Worm (Caenorhabditis elegans) whole organism, L2 larva: Measurements from ENCODE around the gene C26F1.3.

Experiments
- C34F6.9 ChIP-seq: fragments of 150-350 bp; optimal IDR thresholded peaks from 2 replicates; lab custom pipeline; 2014; ENCODE audit warnings: missing biosample characterization, missing genetic modification characterization
- F13H6.1 ChIP-seq: sonication (generic microtip); optimal IDR thresholded peaks from 2 replicates; lab custom pipeline; 2016; ENCODE audit warnings: missing genetic modification characterization, missing compliant biosample characterization
- R02D3.7 ChIP-seq: fragments of 150-350 bp; optimal IDR thresholded peaks from 2 replicates; lab custom pipeline; 2014; ENCODE audit warnings: missing biosample characterization, missing genetic modification characterization
- ZK546.5 ChIP-seq: sonication (generic microtip); optimal IDR thresholded peaks from 2 replicates; lab custom pipeline; 2017; ENCODE audit warnings: missing biosample characterization, missing genetic modification characterization
- alr-1 ChIP-seq: fragments of 150-350 bp; optimal IDR thresholded peaks from 2 replicates; lab custom pipeline; 2014; ENCODE audit warnings: missing biosample characterization, missing genetic modification characterization
- aly-2 ChIP-seq: fragments of 150-350 bp; optimal IDR thresholded peaks from 2 replicates; lab custom pipeline; 2014; ENCODE audit warnings: missing biosample characterization, missing genetic modification characterization
- ama-1 ChIP-seq: fragments of 150-350 bp; optimal IDR thresholded peaks from 2 replicates; lab custom pipeline; 2018; ENCODE audit warnings: inconsistent platforms
- blmp-1 ChIP-seq: sonication (generic microtip); optimal IDR thresholded peaks from 2 replicates; lab custom pipeline; 2017; ENCODE audit warnings: missing genetic modification characterization, mild to moderate bottlenecking, missing compliant biosample characterization, antibody characterized with exemption, moderate library complexity; ENCODE audit not compliant: insufficient read depth
- ceh-16 ChIP-seq: fragments of 150-350 bp; optimal IDR thresholded peaks from 2 replicates; lab custom pipeline; 2014; ENCODE audit warnings: missing biosample characterization, missing genetic modification characterization
- ceh-82 ChIP-seq: fragments of 150-350 bp; optimal IDR thresholded peaks from 2 replicates; lab custom pipeline; 2014; ENCODE audit warnings: missing biosample characterization, missing genetic modification characterization
- crh-2 ChIP-seq: sonication (generic microtip); optimal IDR thresholded peaks from 2 replicates; lab custom pipeline; 2017; ENCODE audit warnings: missing biosample characterization, missing genetic modification characterization
- egl-27 ChIP-seq: sonication (generic microtip); optimal IDR thresholded peaks from 3 replicates; lab custom pipeline; 2017; ENCODE audit warnings: missing biosample characterization, missing genetic modification reagents, missing genetic modification characterization
- elt-1 ChIP-seq: fragments of 150-350 bp; optimal IDR thresholded peaks from 2 replicates; lab custom pipeline; 2014; ENCODE audit warnings: missing biosample characterization, missing genetic modification characterization
- fos-1 ChIP-seq: fragments of 150-350 bp; optimal IDR thresholded peaks from 2 replicates; lab custom pipeline; 2014; ENCODE audit warnings: missing biosample characterization, missing genetic modification characterization
- gmeb-1 ChIP-seq: fragments of 150-350 bp; optimal IDR thresholded peaks from 2 replicates; lab custom pipeline; 2014; ENCODE audit warnings: missing biosample characterization, missing genetic modification characterization
- lin-11 ChIP-seq: fragments of 150-350 bp; sonication (generic microtip); optimal IDR thresholded peaks from 2 replicates; lab custom pipeline; 2014; ENCODE audit warnings: missing biosample characterization, missing genetic modification characterization, inconsistent platforms, mixed read lengths
- lin-13 ChIP-seq: fragments of 150-350 bp; optimal IDR thresholded peaks from 2 replicates; lab custom pipeline; 2014; ENCODE audit warnings: missing biosample characterization, missing genetic modification reagents, missing genetic modification characterization
- lin-39 ChIP-seq: fragments of 150-350 bp; optimal IDR thresholded peaks from 2 replicates; lab custom pipeline; 2014; ENCODE audit warnings: missing biosample characterization, missing genetic modification reagents, missing genetic modification characterization
- lsy-2 ChIP-seq, 2 experiments: fragments of 150-350 bp in 1 of 2; sonication (generic microtip) in 1 of 2; optimal IDR thresholded peaks; 2 replicates each; lab custom pipeline; 2014 to 2017; ENCODE audit warnings: missing biosample characterization in 2 of 2, missing genetic modification characterization in 2 of 2
- mab-5 ChIP-seq: fragments of 150-350 bp; optimal IDR thresholded peaks from 2 replicates; lab custom pipeline; 2014; ENCODE audit warnings: missing biosample characterization, missing genetic modification characterization
- nhr-10 ChIP-seq: sonication (generic microtip); optimal IDR thresholded peaks from 2 replicates; lab custom pipeline; 2017; ENCODE audit warnings: missing biosample characterization, missing genetic modification characterization
- nhr-11 ChIP-seq: fragments of 150-350 bp; optimal IDR thresholded peaks from 2 replicates; lab custom pipeline; 2014; ENCODE audit warnings: missing biosample characterization, missing genetic modification characterization
- nhr-129 ChIP-seq: fragments of 150-350 bp; optimal IDR thresholded peaks from 2 replicates; lab custom pipeline; 2014; ENCODE audit warnings: missing biosample characterization, missing genetic modification characterization
- nhr-21 ChIP-seq: fragments of 150-350 bp; optimal IDR thresholded peaks from 2 replicates; lab custom pipeline; 2014; ENCODE audit warnings: missing biosample characterization, missing genetic modification characterization
- nhr-23 ChIP-seq: fragments of 150-350 bp; optimal IDR thresholded peaks from 2 replicates; lab custom pipeline; 2014; ENCODE audit warnings: missing biosample characterization, missing genetic modification reagents, missing genetic modification characterization
- nhr-237 ChIP-seq: fragments of 150-350 bp; optimal IDR thresholded peaks from 2 replicates; lab custom pipeline; 2014; ENCODE audit warnings: missing biosample characterization, missing genetic modification characterization
- nhr-25 ChIP-seq: fragments of 150-350 bp; sonication (generic microtip); optimal IDR thresholded peaks from 3 replicates; lab custom pipeline; 2014; ENCODE audit warnings: missing biosample characterization, missing genetic modification characterization
- sma-3 ChIP-seq: sonication (generic microtip); optimal IDR thresholded peaks from 2 replicates; lab custom pipeline; 2016; ENCODE audit warnings: missing genetic modification reagents, missing genetic modification characterization, missing compliant biosample characterization
- sma-9 ChIP-seq, 2 experiments: fragments of 150-350 bp in 1 of 2; sonication (generic microtip) in 1 of 2; optimal IDR thresholded peaks; 2 replicates each; lab custom pipeline; 2014 to 2016; ENCODE audit warnings: missing genetic modification characterization in 2 of 2, mild to moderate bottlenecking in 1 of 2, missing biosample characterization in 1 of 2, missing compliant biosample characterization in 1 of 2, missing genetic modification reagents in 1 of 2, moderate library complexity in 1 of 2
- snpc-4 ChIP-seq: fragments of 150-350 bp; optimal IDR thresholded peaks from 2 replicates; lab custom pipeline; 2014; ENCODE audit warnings: missing biosample characterization, missing genetic modification characterization
- unc-55 ChIP-seq: fragments of 150-350 bp; sonication (generic microtip); optimal IDR thresholded peaks from 3 replicates; lab custom pipeline; 2014; ENCODE audit warnings: missing biosample characterization, missing genetic modification reagents, missing genetic modification characterization
- unc-62 ChIP-seq: fragments of 150-350 bp; optimal IDR thresholded peaks from 2 replicates; lab custom pipeline; 2014; ENCODE audit warnings: missing biosample characterization, missing genetic modification reagents, missing genetic modification characterization
- zag-1 ChIP-seq: fragments of 150-350 bp; optimal IDR thresholded peaks from 2 replicates; lab custom pipeline; 2014; ENCODE audit warnings: missing biosample characterization, missing genetic modification characterization
- ztf-1 ChIP-seq: fragments of 200-800 bp; sonication (Bioruptor generic); conservative IDR thresholded peaks from 2 replicates; pipeline ENCODE4 v1.3.6; 2022; ENCODE audit warnings: missing genetic modification characterization, missing compliant biosample characterization

The C26F1.3 gene

ce11 chrV:7774143-7774595 is 2.9 kb upstream of the C26F1.3 start, which contains the start of gene grl-10:
grl-10 (plus strand) TSS chrV:7774545.
- TF ChIP-seq ama-1 (lab: Kevin White, UChicago) (no peak), nhr-21 (tag; lab: Kevin White, UChicago) (peak; percentile 78), gmeb-1 (no peak)

DNA sequence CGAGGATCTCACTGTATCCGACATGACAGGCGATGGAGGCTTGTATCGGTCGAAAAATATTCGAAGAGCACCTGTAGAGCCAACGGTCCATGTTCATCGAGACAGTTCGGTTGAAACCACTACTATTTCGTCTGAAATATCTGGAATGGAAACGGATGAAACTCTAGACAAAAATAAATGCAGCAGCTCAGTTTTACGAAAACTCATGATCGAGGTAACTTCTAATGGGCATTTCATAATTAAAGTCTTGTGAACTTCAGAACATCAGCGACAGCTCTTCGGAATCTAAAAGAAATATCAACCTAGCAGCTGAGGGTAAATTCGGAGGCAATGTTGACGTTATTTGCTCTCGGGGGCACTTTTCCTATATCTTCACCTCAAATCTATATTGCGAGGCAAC is 1.9 kb upstream of the C26F1.3 start:
- TF ChIP-seq nhr-10 (tag; lab: Kevin White, UChicago) (no peak), lsy-2 (tag; optimal IDR thresholded peaks at IDR 0.05; lab: Kevin White, UChicago) (no peak), R02D3.7 (tag; lab: Kevin White, UChicago) (no peak)

DNA sequence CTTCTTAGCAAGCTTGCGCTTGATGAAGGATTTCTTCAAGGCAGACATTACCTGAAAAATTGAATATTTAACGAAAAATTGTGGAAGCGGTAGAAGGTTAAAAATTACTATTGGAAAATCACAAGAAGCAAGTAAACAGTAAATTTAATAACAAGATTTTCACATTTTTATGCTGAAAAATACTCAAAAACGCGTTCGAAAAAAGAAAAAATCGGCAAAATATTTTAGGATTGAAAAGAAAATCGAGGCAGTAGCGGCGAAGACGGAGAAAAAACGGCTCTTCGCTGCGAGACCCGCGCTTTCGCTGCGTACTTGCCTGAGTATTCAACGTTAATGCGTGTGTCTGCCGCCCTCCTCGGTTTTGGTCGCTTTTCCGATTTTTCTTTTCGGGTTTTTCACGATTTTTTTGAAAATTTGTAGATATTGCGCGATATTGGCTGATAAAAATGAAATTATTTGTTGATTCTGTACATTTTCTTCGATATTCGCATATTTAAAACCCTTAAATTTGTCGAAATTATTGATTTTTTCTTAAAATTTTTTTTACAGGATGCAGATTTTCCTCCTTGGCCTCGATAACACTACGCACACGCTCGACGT is 971 bp upstream of the C26F1.3 start, which contains the start of the genes rpl-39 and rps-30:
Gene rpl-39, minus strand, starts transcription at position 51 of the 600 bp plus-strand sequence.
Gene rps-30, plus strand, starts transcription at position 550 of the 600 bp plus-strand sequence.
- TF ChIP-seq ceh-82, result peak; percentile 56
- TF ChIP-seq nhr-21 (tag; lab: Kevin White, UChicago), result peak; percentile 73
- no peak for TF ChIP-seq nhr-11 (tag; lab: Kevin White, UChicago)
- peak; percentile 87 for TF ChIP-seq C34F6.9
- no peak for TF ChIP-seq nhr-237 (tag; lab: Kevin White, UChicago)
- TF ChIP-seq unc-62 (GFP tag; lab: Kevin White, UChicago), result no peak
- peak; percentile 86 for TF ChIP-seq ceh-16 (tag; lab: Kevin White, UChicago)
- TF ChIP-seq sma-3 (GFP tag; lab: Kevin White, UChicago), result peak; percentile 69
- TF ChIP-seq mab-5 (tag; lab: Kevin White, UChicago), result peak; percentile 69
- TF ChIP-seq sma-9 (GFP tag; optimal IDR thresholded peaks at IDR 0.05; lab: Kevin White, UChicago), result peak; percentile 80
- no peak for TF ChIP-seq sma-9 (tag; optimal IDR thresholded peaks at IDR 0.05; lab: Kevin White, UChicago)
- TF ChIP-seq nhr-23 (tag; lab: Kevin White, UChicago), result no peak
- peak; percentile 50 for TF ChIP-seq zag-1 (tag; lab: Kevin White, UChicago)
- TF ChIP-seq nhr-129 (tag; lab: Kevin White, UChicago), result peak; percentile 88
- TF ChIP-seq alr-1, result no peak
- TF ChIP-seq egl-27 (tag; lab: Kevin White, UChicago), result peak; percentile 47
- TF ChIP-seq unc-55 (GFP tag; lab: Kevin White, UChicago), result peak; percentile 98
- TF ChIP-seq elt-1, result no peak
- peak; percentile 59 for TF ChIP-seq R02D3.7 (tag; lab: Kevin White, UChicago)
- TF ChIP-seq lin-13 (GFP tag; lab: Kevin White, UChicago), result peak; percentile 78
- TF ChIP-seq snpc-4 (tag; lab: Kevin White, UChicago), result peak; percentile 42
- peak; percentile 78 for TF ChIP-seq nhr-25 (tag; lab: Kevin White, UChicago)
- peak; percentile 83 for TF ChIP-seq crh-2 (tag; lab: Kevin White, UChicago)
- peak; percentile 81 for TF ChIP-seq lin-11 (tag; lab: Kevin White, UChicago)
- TF ChIP-seq ZK546.5 (tag; lab: Kevin White, UChicago), result peak; percentile 48
- TF ChIP-seq aly-2, result no peak
- TF ChIP-seq fos-1 (tag; lab: Kevin White, UChicago), result peak; percentile 73
- peak; percentile 84 for TF ChIP-seq gmeb-1
- TF ChIP-seq F13H6.1 (tag; lab: Kevin White, UChicago), result peak; percentile 75
- peak; percentile 66 for TF ChIP-seq blmp-1
- peak; percentile 68 to 92 for TF ChIP-seq lsy-2 (tag; optimal IDR thresholded peaks at IDR 0.05; lab: Kevin White, UChicago)

DNA sequence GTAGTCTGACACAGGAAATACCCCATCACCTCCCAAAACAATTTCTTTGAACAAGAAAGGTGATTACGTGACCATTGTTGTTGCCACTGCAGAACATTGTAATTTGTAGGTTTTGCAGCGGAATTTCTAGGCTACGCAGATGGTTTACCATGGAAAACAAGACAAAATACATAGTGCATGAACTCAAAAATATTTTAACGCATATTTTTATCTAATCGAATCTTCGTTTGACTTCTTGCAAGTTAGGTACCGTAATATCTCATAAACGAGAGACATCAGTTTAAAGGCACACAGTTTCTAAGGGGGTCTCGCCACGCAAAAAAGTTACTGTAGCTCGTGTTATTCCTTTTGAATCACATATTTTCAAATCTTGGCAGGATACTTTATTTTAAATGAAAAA is 1.9 kb downstream of the C26F1.3 start:
- TF ChIP-seq sma-9 (GFP tag; optimal IDR thresholded peaks at IDR 0.05; lab: Kevin White, UChicago) (no peak), sma-9 (tag; optimal IDR thresholded peaks at IDR 0.05; lab: Kevin White, UChicago) (no peak), F13H6.1 (tag; lab: Kevin White, UChicago) (no peak), nhr-21 (tag; lab: Kevin White, UChicago) (no peak), nhr-23 (tag; lab: Kevin White, UChicago) (no peak), ceh-16 (tag; lab: Kevin White, UChicago) (no peak), sma-3 (GFP tag; lab: Kevin White, UChicago) (no peak), ztf-1 (no peak), lin-39 (tag; lab: Kevin White, UChicago) (no peak), R02D3.7 (tag; lab: Kevin White, UChicago) (no peak), mab-5 (tag; lab: Kevin White, UChicago) (no peak), elt-1 (no peak), nhr-129 (tag; lab: Kevin White, UChicago) (no peak)
